Worm (Caenorhabditis elegans) whole organism, L1 larva: ENCODE measurements around the gene hrpf-2.

Experiments
- C04F5.9 ChIP-seq: sonication (generic microtip); optimal IDR thresholded peaks from 2 replicates; lab custom pipeline; 2016; ENCODE audit warnings: missing genetic modification characterization, missing compliant biosample characterization
- Y116A8C.19 ChIP-seq: sonication (generic microtip); optimal IDR thresholded peaks from 2 replicates; lab custom pipeline; 2016; ENCODE audit warnings: missing compliant biosample characterization, missing genetic modification characterization, borderline replicate concordance
- dpl-1 ChIP-seq, 3 experiments: fragments of 150-350 bp in 2 of 3; sonication (generic microtip) in 1 of 3; optimal IDR thresholded peaks; 2 replicates each; lab custom pipeline; 2014 to 2017; ENCODE audit warnings: missing biosample characterization in 3 of 3, missing genetic modification characterization in 3 of 3, missing genetic modification reagents in 3 of 3
- dsc-1 ChIP-seq: sonication (generic microtip); optimal IDR thresholded peaks from 2 replicates; lab custom pipeline; 2016; ENCODE audit warnings: mild to moderate bottlenecking, missing genetic modification characterization, missing compliant biosample characterization
- efl-1 ChIP-seq, 4 experiments: fragments of 150-350 bp; optimal IDR thresholded peaks in 3 of 4; peaks in 1 of 4; 1 replicate in 1 of 4; 2 replicates in 3 of 4; lab custom pipeline; 2014; ENCODE audit warnings: missing biosample characterization in 2 of 4, missing genetic modification characterization in 2 of 4, missing genetic modification reagents in 2 of 4
- fkh-10 ChIP-seq: sonication (generic microtip); optimal IDR thresholded peaks from 2 replicates; lab custom pipeline; 2017; ENCODE audit warnings: missing biosample characterization, missing genetic modification reagents, missing genetic modification characterization
- fkh-8 ChIP-seq: sonication (generic microtip); optimal IDR thresholded peaks from 2 replicates; lab custom pipeline; 2016; ENCODE audit warnings: mild to moderate bottlenecking, missing genetic modification characterization, missing compliant biosample characterization
- fos-1 ChIP-seq: fragments of 150-350 bp; optimal IDR thresholded peaks from 2 replicates; lab custom pipeline; 2014; ENCODE audit warnings: missing biosample characterization, missing genetic modification characterization
- grh-1 ChIP-seq: fragments of 200-800 bp; sonication (Bioruptor generic); IDR thresholded peaks from 2 replicates; pipeline ENCODE4 v1.3.6; 2022; ENCODE audit warnings: missing genetic modification reagents, missing genetic modification characterization, missing compliant biosample characterization
- hpl-2 ChIP-seq: fragments of 150-350 bp; optimal IDR thresholded peaks from 2 replicates; lab custom pipeline; 2014; ENCODE audit warnings: missing biosample characterization, missing genetic modification reagents, missing genetic modification characterization
- isw-1 ChIP-seq: fragments of 200-800 bp; sonication (Bioruptor generic); IDR thresholded peaks from 2 replicates; pipeline ENCODE4 v1.3.6; 2022; ENCODE audit warnings: missing genetic modification characterization, missing compliant biosample characterization
- lin-14 ChIP-seq: fragments of 200-800 bp; sonication (Bioruptor generic); optimal IDR thresholded peaks from 2 replicates; lab custom pipeline; 2018; ENCODE audit warnings: mild to moderate bottlenecking, missing genetic modification characterization, moderate library complexity, missing compliant biosample characterization
- lin-35 ChIP-seq, 2 experiments: fragments of 150-350 bp; optimal IDR thresholded peaks; 2 replicates each; lab custom pipeline; 2014; ENCODE audit warnings: missing biosample characterization in 2 of 2, missing genetic modification characterization in 2 of 2, missing genetic modification reagents in 2 of 2
- lir-3 ChIP-seq: sonication (generic microtip); optimal IDR thresholded peaks from 2 replicates; lab custom pipeline; 2016; ENCODE audit warnings: mild to moderate bottlenecking, missing genetic modification characterization, moderate library complexity, missing compliant biosample characterization; ENCODE audit not compliant: poor library complexity
- lsy-2 ChIP-seq, 2 experiments: fragments of 150-350 bp; optimal IDR thresholded peaks; 2 replicates each; lab custom pipeline; 2014; ENCODE audit warnings: missing biosample characterization in 2 of 2, missing genetic modification characterization in 2 of 2
- mab-9 ChIP-seq: fragments of 200-800 bp; sonication (Bioruptor generic); IDR thresholded peaks from 2 replicates; pipeline ENCODE4 v1.3.6; 2022; ENCODE audit warnings: missing genetic modification reagents, missing genetic modification characterization, missing compliant biosample characterization
- mef-2 ChIP-seq: fragments of 150-350 bp; optimal IDR thresholded peaks from 2 replicates; lab custom pipeline; 2014; ENCODE audit warnings: missing biosample characterization, missing genetic modification characterization
- mep-1 ChIP-seq: fragments of 150-350 bp; optimal IDR thresholded peaks from 2 replicates; lab custom pipeline; 2014; ENCODE audit warnings: missing biosample characterization, missing genetic modification characterization
- nhr-11 ChIP-seq: fragments of 150-350 bp; optimal IDR thresholded peaks from 2 replicates; lab custom pipeline; 2014; ENCODE audit warnings: missing biosample characterization, missing genetic modification characterization
- nhr-19 ChIP-seq: fragments of 200-800 bp; sonication (Bioruptor generic); conservative IDR thresholded peaks from 2 replicates; pipeline ENCODE4 v1.3.6; 2022; ENCODE audit warnings: missing genetic modification characterization, missing compliant biosample characterization
- nhr-20 ChIP-seq: sonication (generic microtip); optimal IDR thresholded peaks from 2 replicates; lab custom pipeline; 2016; ENCODE audit warnings: mild to moderate bottlenecking, missing genetic modification characterization, missing compliant biosample characterization
- nhr-237 ChIP-seq: fragments of 150-350 bp; optimal IDR thresholded peaks from 2 replicates; lab custom pipeline; 2014; ENCODE audit warnings: missing biosample characterization, missing genetic modification characterization
- nhr-47 ChIP-seq: sonication (generic microtip); optimal IDR thresholded peaks from 2 replicates; lab custom pipeline; 2016; ENCODE audit warnings: mild to moderate bottlenecking, missing genetic modification characterization, moderate library complexity, missing compliant biosample characterization
- nhr-71 ChIP-seq: sonication (generic microtip); optimal IDR thresholded peaks from 2 replicates; lab custom pipeline; 2016; ENCODE audit warnings: mild to moderate bottlenecking, missing genetic modification characterization, moderate library complexity, missing compliant biosample characterization
- nhr-84 ChIP-seq: sonication (generic microtip); optimal IDR thresholded peaks from 2 replicates; lab custom pipeline; 2017; ENCODE audit warnings: missing biosample characterization, missing genetic modification characterization
- nhr-85 ChIP-seq: sonication (generic microtip); peaks from one replicate; lab custom pipeline; 2016; ENCODE audit warnings: missing genetic modification characterization, inconsistent platforms, missing compliant biosample characterization
- pag-3 ChIP-seq: sonication (generic microtip); optimal IDR thresholded peaks from 2 replicates; lab custom pipeline; 2017; ENCODE audit warnings: missing genetic modification characterization, mild to moderate bottlenecking, missing compliant biosample characterization, antibody characterized with exemption, borderline replicate concordance; ENCODE audit not compliant: insufficient read depth
- pax-3 ChIP-seq: fragments of 200-800 bp; sonication (Bioruptor generic); optimal IDR thresholded peaks from 2 replicates; lab custom pipeline; 2018; ENCODE audit warnings: mild to moderate bottlenecking, missing genetic modification characterization, moderate library complexity, missing compliant biosample characterization
- pqm-1 ChIP-seq: sonication (generic microtip); optimal IDR thresholded peaks from 3 replicates; lab custom pipeline; 2017; ENCODE audit warnings: missing biosample characterization, missing genetic modification characterization
- rnt-1 ChIP-seq: sonication (generic microtip); optimal IDR thresholded peaks from 2 replicates; lab custom pipeline; 2016; ENCODE audit warnings: mild to moderate bottlenecking, missing genetic modification characterization, moderate library complexity, missing compliant biosample characterization
- skn-1 ChIP-seq: fragments of 150-350 bp; optimal IDR thresholded peaks from 2 replicates; lab custom pipeline; 2014; ENCODE audit warnings: missing biosample characterization, missing genetic modification characterization
- snu-23 ChIP-seq: sonication (generic microtip); optimal IDR thresholded peaks from 2 replicates; lab custom pipeline; 2016; ENCODE audit warnings: missing genetic modification characterization, missing compliant biosample characterization
- sup-37 ChIP-seq: fragments of 200-800 bp; sonication (Bioruptor generic); optimal IDR thresholded peaks from 2 replicates; lab custom pipeline; 2018; ENCODE audit warnings: mild to moderate bottlenecking, missing genetic modification characterization, missing compliant biosample characterization
- swsn-7 ChIP-seq: sonication (generic microtip); optimal IDR thresholded peaks from 2 replicates; lab custom pipeline; 2016; ENCODE audit warnings: missing genetic modification characterization, missing compliant biosample characterization
- tbx-2 ChIP-seq: sonication (generic microtip); optimal IDR thresholded peaks from 2 replicates; lab custom pipeline; 2016; ENCODE audit warnings: missing genetic modification characterization, missing compliant biosample characterization
- unc-86 ChIP-seq: sonication (generic microtip); optimal IDR thresholded peaks from 2 replicates; lab custom pipeline; 2016; ENCODE audit warnings: missing genetic modification characterization, missing compliant biosample characterization
- unc-98 ChIP-seq: fragments of 200-800 bp; sonication (Bioruptor generic); IDR thresholded peaks from 2 replicates; pipeline ENCODE4 v1.3.6; 2022; ENCODE audit warnings: missing genetic modification characterization, missing compliant biosample characterization
- vab-15 ChIP-seq: sonication (generic microtip); optimal IDR thresholded peaks from 2 replicates; lab custom pipeline; 2017; ENCODE audit warnings: missing genotype, mild to moderate bottlenecking, missing genetic modification characterization, missing compliant biosample characterization
- xbp-1 ChIP-seq: sonication (generic microtip); optimal IDR thresholded peaks from 2 replicates; lab custom pipeline; 2016; ENCODE audit warnings: missing genetic modification characterization, missing compliant biosample characterization
- zag-1 ChIP-seq: fragments of 150-350 bp; optimal IDR thresholded peaks from 2 replicates; lab custom pipeline; 2014; ENCODE audit warnings: missing biosample characterization, missing genetic modification characterization
- ztf-11 ChIP-seq, 2 experiments: sonication (generic microtip); optimal IDR thresholded peaks; 2 replicates each; lab custom pipeline; 2016 to 2017; ENCODE audit warnings: missing genetic modification characterization in 2 of 2, missing biosample characterization in 1 of 2, missing compliant biosample characterization in 1 of 2
- ztf-4 ChIP-seq: fragments of 150-350 bp; optimal IDR thresholded peaks from 2 replicates; lab custom pipeline; 2014; ENCODE audit warnings: missing biosample characterization, missing genetic modification characterization

The hrpf-2 gene

DNA sequence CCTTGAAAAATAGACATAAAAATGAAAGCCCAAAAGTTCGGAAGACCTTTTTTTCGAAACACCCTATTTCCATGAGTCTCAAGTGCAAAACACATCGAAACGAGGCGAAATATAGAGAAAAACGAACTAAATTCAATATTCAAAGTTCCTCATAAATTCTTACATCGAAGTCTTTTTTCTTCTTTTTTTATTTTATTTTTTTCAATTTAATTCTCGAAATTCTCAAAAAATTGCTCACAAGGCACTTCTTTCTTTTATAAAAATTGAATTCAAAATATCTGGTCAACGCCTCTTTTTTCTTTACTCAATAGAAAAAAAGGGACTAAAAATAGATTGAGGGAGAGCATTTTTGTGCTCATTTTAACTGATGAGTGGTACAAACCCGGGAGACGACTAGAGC, 18.9 kb upstream of the hrpf-2 start:
- TF ChIP-seq grh-1 = no peak
- no peak for TF ChIP-seq nhr-20 (tag; lab: Kevin White, UChicago)
- TF ChIP-seq fkh-10 (GFP tag; lab: Kevin White, UChicago) = peak; percentile 54
- TF ChIP-seq C04F5.9 = no peak
- TF ChIP-seq isw-1 (GFP tag; lab: Robert Waterston, UW) = no peak
- TF ChIP-seq, all 84 proteins: peak for 1

DNA sequence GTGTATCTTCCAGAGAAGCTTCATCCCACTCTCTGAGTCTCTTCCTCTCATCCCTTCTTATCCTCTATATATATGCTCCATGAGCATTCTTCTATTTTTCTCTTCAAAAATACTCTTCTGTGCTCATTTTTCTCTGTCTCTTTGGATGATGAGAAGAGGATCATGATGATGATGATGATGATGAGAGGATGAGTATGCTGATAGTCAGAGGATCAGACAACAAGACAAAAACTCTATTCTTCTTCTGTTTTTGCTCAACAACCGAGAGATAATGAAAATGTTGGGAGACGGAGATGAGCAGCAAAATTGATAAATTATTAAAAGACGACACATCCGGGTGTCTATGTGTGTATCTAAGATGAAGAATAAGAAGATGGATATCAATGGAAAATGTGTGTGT, 17.0 kb upstream of the hrpf-2 start:
- peak; percentile 42 for TF ChIP-seq swsn-7 (tag; lab: Kevin White, UChicago)
- peak; percentile 33 for TF ChIP-seq fkh-8 (tag; lab: Kevin White, UChicago)
- TF ChIP-seq nhr-71 (tag; lab: Kevin White, UChicago) = peak; percentile 83
- peak; percentile 51 for TF ChIP-seq nhr-47 (tag; lab: Kevin White, UChicago)
- TF ChIP-seq lir-3 (tag; lab: Kevin White, UChicago) = peak; percentile 60
- no peak for TF ChIP-seq Y116A8C.19 (tag; lab: Kevin White, UChicago)
- peak; percentile 61 for TF ChIP-seq rnt-1 (tag; lab: Kevin White, UChicago)
- no peak for TF ChIP-seq sup-37
- TF ChIP-seq hpl-2 (GFP tag; lab: Kevin White, UChicago) = no peak
- TF ChIP-seq nhr-20 (tag; lab: Kevin White, UChicago) = peak; percentile 42
- TF ChIP-seq snu-23 (GFP tag; lab: Kevin White, UChicago) = peak; percentile 66
- TF ChIP-seq unc-86 = peak; percentile 89
- no peak for TF ChIP-seq vab-15 (tag; lab: Kevin White, UChicago)
- no peak for TF ChIP-seq nhr-85
- TF ChIP-seq dpl-1 (GFP tag; optimal IDR thresholded peaks at IDR 0.05; lab: Kevin White, UChicago) = peak in 2 of 3 experiments; percentile 14 to 26
- no peak for TF ChIP-seq mab-9 (GFP tag; lab: Robert Waterston, UW)
- no peak for TF ChIP-seq ztf-11 (tag; optimal IDR thresholded peaks at IDR 0.05; lab: Kevin White, UChicago)
- peak; percentile 48 for TF ChIP-seq mep-1 (tag; lab: Kevin White, UChicago)
- no peak for TF ChIP-seq unc-98 (GFP tag; lab: Robert Waterston, UW)
- TF ChIP-seq mef-2 (tag; lab: Kevin White, UChicago) = peak; percentile 43
- TF ChIP-seq pqm-1 (tag; lab: Kevin White, UChicago) = no peak
- TF ChIP-seq zag-1 (tag; lab: Kevin White, UChicago) = no peak
- TF ChIP-seq dsc-1 (tag; lab: Kevin White, UChicago) = peak; percentile 79
- TF ChIP-seq efl-1 (optimal IDR thresholded peaks at IDR 0.05; lab: Kevin White, UChicago) = peak; percentile 44 to 49
- peak; percentile 13 to 20 for TF ChIP-seq efl-1 (GFP tag; optimal IDR thresholded peaks at IDR 0.05 in 1 of 2; lab: Kevin White, UChicago)
- peak; percentile 48 for TF ChIP-seq fkh-10 (GFP tag; lab: Kevin White, UChicago)
- no peak for TF ChIP-seq nhr-84
- peak; percentile 68 to 76 for TF ChIP-seq lsy-2 (tag; optimal IDR thresholded peaks at IDR 0.05; lab: Kevin White, UChicago)
- peak; percentile 3 for TF ChIP-seq xbp-1
- TF ChIP-seq pax-3 (tag; lab: Kevin White, UChicago) = no peak
- TF ChIP-seq lin-35 (GFP tag; optimal IDR thresholded peaks at IDR 0.05; lab: Kevin White, UChicago) = peak in 1 of 2 experiments; percentile 36
- TF ChIP-seq tbx-2 (tag; lab: Kevin White, UChicago) = peak; percentile 47
- TF ChIP-seq nhr-11 (tag; lab: Kevin White, UChicago) = peak; percentile 25
- peak; percentile 42 for TF ChIP-seq skn-1
- peak; percentile 47 for TF ChIP-seq nhr-19 (GFP tag; lab: Robert Waterston, UW)
- TF ChIP-seq nhr-237 (tag; lab: Kevin White, UChicago) = no peak
- peak; percentile 21 for TF ChIP-seq ztf-4 (tag; lab: Kevin White, UChicago)
- peak; percentile 90 for TF ChIP-seq lin-14 (GFP tag; lab: Kevin White, UChicago)
- peak; percentile 62 for TF ChIP-seq fos-1 (tag; lab: Kevin White, UChicago)
- TF ChIP-seq pag-3 (tag; lab: Kevin White, UChicago) = no peak
- TF ChIP-seq, all 84 proteins: peak for 25
